Fruit fly (Drosophila melanogaster): ENCODE data around the gene clumsy.

- TF ChIP-seq net (GFP tag; optimal IDR thresholded peaks at IDR 0.05) (no peak), Sox14 (GFP tag; optimal IDR thresholded peaks at IDR 0.05) (no peak), vri (GFP tag; optimal IDR thresholded peaks at IDR 0.05) (no peak), lz (GFP tag; optimal IDR thresholded peaks at IDR 0.05) (no peak), CG9139 (GFP tag; optimal IDR thresholded peaks at IDR 0.05) (no peak), eg (GFP tag; IDR thresholded peaks at IDR 0.05) (no peak), CG3032 (tag; optimal IDR thresholded peaks at IDR 0.05) (no peak), CG8119 (GFP tag; IDR thresholded peaks at IDR 0.05) (no peak), Hr39 (GFP tag; optimal IDR thresholded peaks at IDR 0.05) (no peak), CG10669 (GFP tag; optimal IDR thresholded peaks at IDR 0.05) (no peak), pdm3 (GFP tag; optimal IDR thresholded peaks at IDR 0.05) (no peak), CG6808 (GFP tag; optimal IDR thresholded peaks at IDR 0.05) (no peak), Eip75B (GFP tag; optimal IDR thresholded peaks at IDR 0.05) (no peak), Blimp-1 (GFP tag; optimal IDR thresholded peaks at IDR 0.05) (no peak)
Observed at dm6 chr2L:21248877-21249276, 42.6 kb downstream of the clumsy start.

Measured in whole organism, prepupa.